Worm (Caenorhabditis elegans): Measurements from ENCODE around the gene W03H9.2.

DNA sequence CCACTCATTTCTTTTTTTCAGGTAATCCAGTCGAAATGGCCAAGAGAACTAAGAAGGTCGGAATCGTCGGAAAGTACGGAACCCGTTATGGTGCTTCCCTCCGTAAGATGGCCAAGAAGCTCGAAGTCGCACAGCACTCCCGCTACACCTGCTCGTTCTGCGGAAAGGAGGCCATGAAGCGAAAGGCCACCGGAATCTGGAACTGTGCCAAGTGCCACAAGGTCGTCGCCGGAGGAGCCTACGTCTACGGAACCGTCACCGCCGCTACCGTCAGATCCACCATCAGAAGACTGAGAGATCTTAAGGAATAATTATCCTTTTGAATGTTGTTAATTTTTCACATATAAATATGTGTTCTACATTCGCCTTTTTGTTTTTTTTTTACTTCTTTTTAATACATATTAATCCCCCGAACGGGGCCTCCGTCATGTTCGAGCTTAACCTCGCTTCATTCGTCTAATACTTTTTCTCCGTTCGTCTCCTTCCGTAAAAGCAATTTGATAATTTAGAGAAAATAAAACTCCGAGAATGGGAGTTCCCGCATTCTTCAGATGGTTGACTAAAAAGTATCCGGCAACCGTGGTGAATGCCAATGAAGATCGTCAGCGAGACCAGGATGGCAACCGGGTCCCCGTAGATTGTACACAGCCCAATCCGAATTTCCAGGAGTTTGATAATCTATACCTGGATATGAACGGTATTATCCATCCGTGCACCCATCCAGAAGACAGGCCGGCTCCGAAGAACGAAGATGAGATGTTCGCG lies 11.8 kb upstream of the W03H9.2 start, which contains the start of the genes rpl-43 and xrn-2:
- no peak for TF ChIP-seq lsy-2 (tag; optimal IDR thresholded peaks at IDR 0.05)
- TF ChIP-seq ceh-39 (tag; optimal IDR thresholded peaks at IDR 0.05): no peak
- TF ChIP-seq zip-8 (tag; optimal IDR thresholded peaks at IDR 0.05): no peak
- TF ChIP-seq snpc-4 (tag; optimal IDR thresholded peaks at IDR 0.05): no peak
- TF ChIP-seq nhr-237 (tag; optimal IDR thresholded peaks at IDR 0.05): no peak
